Fruit fly (Drosophila melanogaster): Measurements from ENCODE around the gene CG2694.

CG2694 gene

DNA sequence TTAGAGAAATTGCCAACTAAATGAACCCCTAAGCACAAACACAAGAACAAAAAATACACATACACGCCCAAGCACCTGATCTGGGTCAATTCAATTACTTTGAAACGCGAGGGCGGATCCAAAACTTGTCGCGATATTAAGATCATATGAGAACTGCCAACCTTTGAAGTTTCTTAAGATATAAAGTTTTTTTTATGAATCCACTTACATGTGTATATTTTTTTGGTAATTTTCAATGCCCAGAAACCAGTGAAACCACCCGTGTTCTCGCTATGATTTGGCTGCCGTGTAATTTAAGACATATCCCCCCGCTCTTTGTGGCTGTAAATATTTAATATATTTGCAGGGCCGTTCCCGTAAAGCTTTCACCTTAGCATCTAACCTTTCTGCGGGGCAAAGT lies 35.8 kb downstream of the CG2694 start:
- no peak for TF ChIP-seq CG34367 (tag; optimal IDR thresholded peaks at IDR 0.05)
- TF ChIP-seq CG10348 (GFP tag; IDR thresholded peaks at IDR 0.05): no peak
- TF ChIP-seq EcR (GFP tag; optimal IDR thresholded peaks at IDR 0.05): no peak
- no peak for TF ChIP-seq CG9948 (tag; optimal IDR thresholded peaks at IDR 0.05)
- TF ChIP-seq CG12605 (GFP tag; IDR thresholded peaks at IDR 0.05): no peak
- TF ChIP-seq CG4496 (GFP tag; IDR thresholded peaks at IDR 0.05): no peak
- TF ChIP-seq CG13204 (GFP tag; optimal IDR thresholded peaks at IDR 0.05): no peak
- TF ChIP-seq rn (GFP tag; IDR thresholded peaks at IDR 0.05): no peak
- TF ChIP-seq CG17806 (tag; optimal IDR thresholded peaks at IDR 0.05): no peak
- TF ChIP-seq gl (tag; optimal IDR thresholded peaks at IDR 0.05): no peak
- TF ChIP-seq CG8301 (tag; optimal IDR thresholded peaks at IDR 0.05): no peak
- no peak for TF ChIP-seq Ets98B (GFP tag; IDR thresholded peaks at IDR 0.05)
- TF ChIP-seq Snoo (tag; optimal IDR thresholded peaks at IDR 0.05): no peak
- no peak for TF ChIP-seq CG14655 (GFP tag; optimal IDR thresholded peaks at IDR 0.05)

DNA sequence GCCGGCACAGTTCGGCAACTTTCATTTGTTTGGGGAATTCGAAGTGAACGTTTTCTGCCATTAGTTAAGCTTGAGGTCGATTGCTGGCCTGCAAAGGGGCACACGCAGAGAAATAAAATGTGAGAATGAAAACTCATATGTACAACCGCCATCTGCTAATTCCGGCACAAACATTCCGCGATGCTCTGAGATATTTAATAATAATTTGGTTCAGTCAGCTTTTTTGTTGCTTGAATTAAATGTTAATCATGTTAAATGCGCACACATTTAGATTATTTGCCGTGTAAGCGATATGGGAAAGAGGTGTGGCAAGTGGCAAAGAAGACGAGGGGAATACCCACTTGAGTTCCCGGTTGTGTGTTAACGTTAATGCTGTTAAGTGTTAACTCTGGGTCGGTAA lies 43.5 kb downstream of the CG2694 start:
- TF ChIP-seq gl (tag; optimal IDR thresholded peaks at IDR 0.05) (no peak), CG10348 (GFP tag; IDR thresholded peaks at IDR 0.05) (no peak), CG17806 (tag; optimal IDR thresholded peaks at IDR 0.05) (no peak), CG13204 (GFP tag; optimal IDR thresholded peaks at IDR 0.05) (no peak), CG14655 (GFP tag; optimal IDR thresholded peaks at IDR 0.05) (no peak), Pif1B (GFP tag; optimal IDR thresholded peaks at IDR 0.05) (no peak), CG8301 (tag; optimal IDR thresholded peaks at IDR 0.05) (no peak), CG15710 (tag; optimal IDR thresholded peaks at IDR 0.05) (no peak), CG4496 (GFP tag; IDR thresholded peaks at IDR 0.05) (no peak), CG8159 (tag; optimal IDR thresholded peaks at IDR 0.05) (no peak), CG34367 (tag; optimal IDR thresholded peaks at IDR 0.05) (no peak), Pif1A (GFP tag; optimal IDR thresholded peaks at IDR 0.05) (no peak)

DNA sequence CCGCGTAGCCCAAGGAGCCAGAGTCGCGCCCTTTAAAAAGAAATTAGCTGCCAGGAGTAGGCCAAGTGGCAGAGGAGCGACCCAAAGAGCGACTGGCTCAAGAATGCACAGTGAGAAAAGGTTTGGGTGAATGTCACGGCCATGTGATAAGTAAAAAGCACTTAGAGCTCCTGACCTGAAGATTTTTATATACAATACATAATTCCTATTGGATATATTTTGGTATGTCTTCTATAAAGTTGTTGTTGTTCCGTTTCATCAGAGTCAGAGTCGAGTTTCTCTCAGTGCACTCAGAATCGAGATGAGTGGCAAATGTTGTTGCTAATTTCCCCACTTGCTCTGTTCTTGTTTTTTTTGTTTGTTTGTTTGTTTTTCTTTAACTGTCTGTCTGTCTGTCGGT lies 47.3 kb downstream of the CG2694 start:
- TF ChIP-seq CG12605 (GFP tag; IDR thresholded peaks at IDR 0.05) (no peak), CG8159 (tag; optimal IDR thresholded peaks at IDR 0.05) (peak; percentile 22), fd96Ca (GFP tag; IDR thresholded peaks at IDR 0.05) (0 out of 3 replicates have a peak, but pooled peaks have one; percentile 43), Ets98B (GFP tag; IDR thresholded peaks at IDR 0.05) (no peak), D1 (tag; optimal IDR thresholded peaks at IDR 0.05) (no peak), CG14655 (GFP tag; optimal IDR thresholded peaks at IDR 0.05) (peak; percentile 6), CG9948 (tag; optimal IDR thresholded peaks at IDR 0.05) (no peak), CG17806 (tag; optimal IDR thresholded peaks at IDR 0.05) (no peak), CG4496 (GFP tag; IDR thresholded peaks at IDR 0.05) (peak; percentile 23; the same call in 1 of the 3 replicates)

DNA sequence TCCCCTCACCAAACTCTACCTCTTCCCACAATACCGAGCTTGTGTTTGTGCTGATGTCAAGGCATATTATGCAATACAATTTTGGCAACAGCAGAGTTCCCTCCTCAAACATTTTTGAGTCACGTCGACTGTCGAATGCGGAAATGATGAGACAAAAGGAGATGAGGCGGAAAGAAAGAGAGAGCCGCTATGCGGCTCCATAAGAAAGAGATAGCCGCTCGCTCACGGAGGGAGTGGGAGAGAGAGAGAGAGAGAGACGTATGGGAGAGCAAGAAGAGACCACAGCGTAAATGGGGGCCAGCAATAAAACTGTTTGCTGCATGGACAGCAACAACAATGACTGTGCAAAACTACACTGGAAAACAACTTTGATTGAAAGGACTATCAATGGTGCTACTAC lies 51.6 kb downstream of the CG2694 start:
- TF ChIP-seq fd96Ca (GFP tag; IDR thresholded peaks at IDR 0.05) (no peak), CG12605 (GFP tag; IDR thresholded peaks at IDR 0.05) (no peak), rn (GFP tag; IDR thresholded peaks at IDR 0.05) (no peak), Snoo (tag; optimal IDR thresholded peaks at IDR 0.05) (no peak), gl (tag; optimal IDR thresholded peaks at IDR 0.05) (no peak), Ets98B (GFP tag; IDR thresholded peaks at IDR 0.05) (no peak), Pif1B (GFP tag; optimal IDR thresholded peaks at IDR 0.05) (no peak), EcR (GFP tag; optimal IDR thresholded peaks at IDR 0.05) (no peak), CG4496 (GFP tag; IDR thresholded peaks at IDR 0.05) (no peak)
